Worm (Caenorhabditis elegans) whole organism, L4 larva: ENCODE results near the gene F07C6.4.

ENCODE experiments used
- Y48G9A.11 ChIP-seq: fragments of 200-800 bp; sonication (Bioruptor generic); IDR thresholded peaks from 2 replicates; pipeline ENCODE4 v1.3.6; 2022; ENCODE audit warnings: missing genetic modification reagents, missing genetic modification characterization, missing compliant biosample characterization
- aly-2 ChIP-seq: sonication (generic microtip); optimal IDR thresholded peaks from 2 replicates; lab custom pipeline; 2018; ENCODE audit warnings: missing biosample characterization, missing genetic modification characterization
- ama-1 ChIP-seq: fragments of 150-350 bp; optimal IDR thresholded peaks from 2 replicates; lab custom pipeline; 2014; ENCODE audit warnings: inconsistent platforms, mixed read lengths
- ctbp-1 ChIP-seq: fragments of 200-800 bp; sonication (Bioruptor generic); IDR thresholded peaks from 2 replicates; pipeline ENCODE4 v1.3.6; 2022; ENCODE audit warnings: missing genetic modification reagents, missing genetic modification characterization, missing compliant biosample characterization
- dpl-1 ChIP-seq: fragments of 150-350 bp; optimal IDR thresholded peaks from 2 replicates; lab custom pipeline; 2014; ENCODE audit warnings: missing biosample characterization, missing genetic modification reagents, missing genetic modification characterization
- lsy-2 ChIP-seq, 2 experiments: fragments of 150-350 bp in 1 of 2; sonication (generic microtip) in 1 of 2; optimal IDR thresholded peaks; 2 replicates each; lab custom pipeline; 2014 to 2017; ENCODE audit warnings: missing biosample characterization in 2 of 2, missing genetic modification characterization in 2 of 2
- mep-1 ChIP-seq: fragments of 150-350 bp; sonication (generic microtip); optimal IDR thresholded peaks from 3 replicates; lab custom pipeline; 2014; ENCODE audit warnings: missing biosample characterization, missing genetic modification characterization
- nhr-6 ChIP-seq: fragments of 150-350 bp; optimal IDR thresholded peaks from 2 replicates; lab custom pipeline; 2014; ENCODE audit warnings: missing biosample characterization, missing genetic modification characterization
- nhr-77 ChIP-seq: fragments of 150-350 bp; optimal IDR thresholded peaks from 2 replicates; lab custom pipeline; 2014; ENCODE audit warnings: missing biosample characterization, missing genetic modification characterization
- tra-1 ChIP-seq: fragments of 200-800 bp; sonication (Bioruptor generic); IDR thresholded peaks from 2 replicates; pipeline ENCODE4 v1.3.6; 2022; ENCODE audit warnings: missing genetic modification reagents, missing genetic modification characterization, missing compliant biosample characterization
- unc-130 ChIP-seq: sonication (generic microtip); optimal IDR thresholded peaks from 2 replicates; lab custom pipeline; 2016; ENCODE audit warnings: missing genetic modification reagents, missing genetic modification characterization, missing compliant biosample characterization
- ztf-11 ChIP-seq: fragments of 150-350 bp; optimal IDR thresholded peaks from 2 replicates; lab custom pipeline; 2014; ENCODE audit warnings: missing biosample characterization, missing genetic modification characterization

DNA sequence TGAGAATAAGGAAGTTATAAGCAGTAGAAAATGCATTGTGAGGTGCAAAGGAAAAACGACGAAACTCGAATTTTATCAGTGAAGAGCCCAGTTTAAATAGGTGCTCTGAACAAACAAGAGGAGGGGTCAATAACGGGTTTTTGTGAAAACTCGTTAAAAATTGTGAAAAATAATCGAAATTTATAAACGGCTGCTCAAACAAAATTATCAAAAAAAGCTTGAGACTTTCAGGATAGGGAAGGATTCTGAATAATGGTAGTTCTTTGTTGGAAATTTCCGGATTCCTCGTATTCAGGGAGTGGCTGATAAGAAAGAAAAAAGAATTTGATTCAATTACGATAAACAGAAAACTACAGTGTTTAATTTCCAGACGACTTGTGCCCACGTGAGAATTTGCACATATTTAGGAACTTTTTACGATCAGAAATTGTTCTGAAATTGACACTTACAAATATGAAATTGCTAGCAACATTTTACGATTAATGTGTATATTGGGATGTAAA lies 65.8 kb downstream of the F07C6.4 start, which contains the start of gene clec-187:
- TF ChIP-seq nhr-6 (tag; lab: Kevin White, UChicago): no peak
- TF ChIP-seq unc-130: no peak
- no peak for TF ChIP-seq aly-2 (tag; lab: Kevin White, UChicago)
- TF ChIP-seq Y48G9A.11: no peak
- TF ChIP-seq ama-1 (lab: Kevin White, UChicago): no peak
- no peak for TF ChIP-seq mep-1 (tag; lab: Kevin White, UChicago)
- no peak for TF ChIP-seq ztf-11 (tag; lab: Kevin White, UChicago)
- TF ChIP-seq lsy-2 (tag; optimal IDR thresholded peaks at IDR 0.05; lab: Kevin White, UChicago): no peak
- no peak for TF ChIP-seq dpl-1 (GFP tag; lab: Kevin White, UChicago)
- no peak for TF ChIP-seq tra-1 (GFP tag; lab: Robert Waterston, UW)
- no peak for TF ChIP-seq ctbp-1
- no peak for TF ChIP-seq nhr-77 (tag; lab: Kevin White, UChicago)
